Fruit fly (Drosophila melanogaster): ENCODE measurements around the gene CCT1.

CCT1 gene

dm6 chr3R:22483537-22483936 lies 7.7 kb downstream of the CCT1 start:
- TF ChIP-seq Ets65A (GFP tag) (peak; percentile 92), CG10654 (GFP tag; optimal IDR thresholded peaks at IDR 0.05) (no peak)

DNA sequence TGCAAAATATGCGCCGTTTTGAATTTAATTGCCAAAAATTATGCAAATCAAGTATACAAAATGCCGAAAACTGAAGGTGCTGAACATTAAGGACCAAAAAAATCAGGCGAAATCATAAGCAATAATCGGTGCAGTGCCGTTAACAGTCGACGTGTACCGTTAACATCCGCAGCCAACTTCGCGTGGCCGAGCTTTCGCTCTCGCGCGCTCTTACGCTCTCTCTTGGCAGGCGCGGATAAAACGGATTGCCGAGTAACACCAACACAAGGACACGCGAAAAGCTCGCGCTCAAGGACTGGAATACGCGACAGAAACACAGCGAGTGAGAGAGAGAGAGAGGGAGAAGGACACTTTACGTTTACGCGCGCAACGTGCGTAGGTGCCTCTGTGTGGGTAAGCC lies 21.2 kb downstream of the CCT1 start:
- no peak for TF ChIP-seq CG18764 (GFP tag; optimal IDR thresholded peaks at IDR 0.05)
- no peak for TF ChIP-seq en (GFP tag; optimal IDR thresholded peaks at IDR 0.05)
- no peak for TF ChIP-seq CG15011 (GFP tag; optimal IDR thresholded peaks at IDR 0.05)
- TF ChIP-seq CG31441 (GFP tag; IDR thresholded peaks at IDR 0.05), result no peak
- no peak for TF ChIP-seq CG34224 (GFP tag; IDR thresholded peaks at IDR 0.05; ENCODE audit: partially characterized antibody)
- no peak for TF ChIP-seq CG8924 (tag; optimal IDR thresholded peaks at IDR 0.05)
- no peak for TF ChIP-seq CG6854 (GFP tag; optimal IDR thresholded peaks at IDR 0.05)
- TF ChIP-seq danr (GFP tag; IDR thresholded peaks at IDR 0.05), result no peak
- no peak for TF ChIP-seq abd-A (tag; optimal IDR thresholded peaks at IDR 0.05)
- TF ChIP-seq C15 (GFP tag; IDR thresholded peaks at IDR 0.05), result no peak
- TF ChIP-seq CG12391 (tag; optimal IDR thresholded peaks at IDR 0.05), result no peak
- TF ChIP-seq CG9437 (GFP tag; optimal IDR thresholded peaks at IDR 0.05), result no peak
- TF ChIP-seq Oaz (GFP tag; IDR thresholded peaks at IDR 0.05), result 0 out of 2 replicates have a peak, but pooled peaks have one; percentile 9
- TF ChIP-seq eve (GFP tag; optimal IDR thresholded peaks at IDR 0.05), result no peak
- 0 out of 2 replicates have a peak, but pooled peaks have one; percentile 16 for TF ChIP-seq Dref (GFP tag; IDR thresholded peaks at IDR 0.05)
- TF ChIP-seq Dad (GFP tag; optimal IDR thresholded peaks at IDR 0.05), result no peak
- no peak for TF ChIP-seq crol (GFP tag; IDR thresholded peaks at IDR 0.05)
- no peak for TF ChIP-seq Gsc (GFP tag; IDR thresholded peaks at IDR 0.05)
- TF ChIP-seq nerfin-1 (tag; optimal IDR thresholded peaks at IDR 0.05), result no peak
- TF ChIP-seq CG6654 (GFP tag; optimal IDR thresholded peaks at IDR 0.05), result no peak
- TF ChIP-seq oc (tag; optimal IDR thresholded peaks at IDR 0.05), result no peak
- no peak for TF ChIP-seq ken (GFP tag; IDR thresholded peaks at IDR 0.05)
- TF ChIP-seq Sry-δ (GFP tag; optimal IDR thresholded peaks at IDR 0.05), result no peak
- no peak for TF ChIP-seq CG11093 (GFP tag; IDR thresholded peaks at IDR 0.05)
- no peak for TF ChIP-seq lov (optimal IDR thresholded peaks at IDR 0.05)
- no peak for TF ChIP-seq lov (GFP tag; IDR thresholded peaks at IDR 0.05)
- no peak for TF ChIP-seq CG32532 (GFP tag; IDR thresholded peaks at IDR 0.05)
- no peak for TF ChIP-seq CG10979 (tag; optimal IDR thresholded peaks at IDR 0.05)
- TF ChIP-seq Deaf1 (tag; optimal IDR thresholded peaks at IDR 0.05), result no peak
- TF ChIP-seq Abd-B (GFP tag; optimal IDR thresholded peaks at IDR 0.05), result no peak
- no peak for TF ChIP-seq sob (GFP tag; IDR thresholded peaks at IDR 0.05)
- TF ChIP-seq CG9932 (GFP tag; IDR thresholded peaks at IDR 0.05), result no peak
- peak; percentile 48 for TF ChIP-seq cg (GFP tag; optimal IDR thresholded peaks at IDR 0.05)
- TF ChIP-seq Sox102F (GFP tag; optimal IDR thresholded peaks at IDR 0.05), result no peak
- TF ChIP-seq crc (GFP tag; optimal IDR thresholded peaks at IDR 0.05), result no peak
- no peak for TF ChIP-seq CG8281 (tag; optimal IDR thresholded peaks at IDR 0.05)
- peak; percentile 19 for TF ChIP-seq Ets97D (GFP tag; optimal IDR thresholded peaks at IDR 0.05)
- no peak for TF ChIP-seq lbe (GFP tag; optimal IDR thresholded peaks at IDR 0.05)
- TF ChIP-seq CG15514 (GFP tag; optimal IDR thresholded peaks at IDR 0.05), result no peak
- TF ChIP-seq gsb (GFP tag; IDR thresholded peaks at IDR 0.05), result no peak
- peak; percentile 35 for TF ChIP-seq CG1832 (GFP tag; optimal IDR thresholded peaks at IDR 0.05)
- no peak for TF ChIP-seq Kr (GFP tag; optimal IDR thresholded peaks at IDR 0.05)
- TF ChIP-seq ci (GFP tag; IDR thresholded peaks at IDR 0.05), result peak; percentile 18; the same call in 1 of the 3 replicates
- TF ChIP-seq CG10431 (GFP tag; optimal IDR thresholded peaks at IDR 0.05), result no peak
- peak; percentile 39 to 56 for TF ChIP-seq Trl (optimal IDR thresholded peaks at IDR 0.05)
- no peak for TF ChIP-seq Trl (GFP tag; optimal IDR thresholded peaks at IDR 0.05)
- no peak for TF ChIP-seq CG1024 (GFP tag; IDR thresholded peaks at IDR 0.05)
- no peak for TF ChIP-seq prd (optimal IDR thresholded peaks at IDR 0.05)
- no peak for TF ChIP-seq prd (GFP tag; IDR thresholded peaks at IDR 0.05)
- TF ChIP-seq NFAT (GFP tag; IDR thresholded peaks at IDR 0.05), result no peak
